Worm (Caenorhabditis elegans) whole organism, young adult: Measurements from ENCODE around the gene ZC487.1.

Source experiments
- C17E4.6 ChIP-seq: fragments of 200-800 bp; sonication (Bioruptor generic); IDR thresholded peaks from 2 replicates; pipeline ENCODE4 v1.3.6; 2022; ENCODE audit warnings: missing genetic modification reagents, missing genetic modification characterization, missing compliant biosample characterization
- F57C9.4 ChIP-seq: sonication (generic microtip); optimal IDR thresholded peaks from 2 replicates; lab custom pipeline; 2017; ENCODE audit warnings: mild to moderate bottlenecking, missing genetic modification characterization, missing compliant biosample characterization
- T07F8.4 ChIP-seq: sonication (generic microtip); optimal IDR thresholded peaks from 2 replicates; lab custom pipeline; 2016; ENCODE audit warnings: mild to moderate bottlenecking, missing genetic modification characterization, moderate library complexity, missing compliant biosample characterization
- Y56A3A.18 ChIP-seq: fragments of 200-800 bp; sonication (Bioruptor generic); IDR thresholded peaks from 2 replicates; pipeline ENCODE4 v1.3.6; 2022; ENCODE audit warnings: missing genetic modification reagents, missing genetic modification characterization, missing compliant biosample characterization
- Y79H2A.3 ChIP-seq: fragments of 200-800 bp; sonication (Bioruptor generic); conservative IDR thresholded peaks from 2 replicates; pipeline ENCODE4 v1.3.6; 2022; ENCODE audit warnings: missing genetic modification reagents, missing genetic modification characterization, missing compliant biosample characterization
- ama-1 ChIP-seq, 3 experiments: fragments of 150-350 bp in 1 of 3; sonication (generic microtip) in 2 of 3; optimal IDR thresholded peaks; 2 replicates each; lab custom pipeline; 2014 to 2018; ENCODE audit warnings: missing biosample characterization in 2 of 3, missing genetic modification characterization in 2 of 3, missing genetic modification reagents in 2 of 3
- ceh-100 ChIP-seq: fragments of 200-800 bp; sonication (Bioruptor generic); IDR thresholded peaks from 2 replicates; pipeline ENCODE4 v1.3.6; 2022; ENCODE audit warnings: missing genetic modification reagents, missing genetic modification characterization, missing compliant biosample characterization
- ceh-27 ChIP-seq: fragments of 200-800 bp; sonication (Bioruptor generic); optimal IDR thresholded peaks from 2 replicates; lab custom pipeline; 2018; ENCODE audit warnings: mild to moderate bottlenecking, missing genetic modification characterization, moderate library complexity, missing compliant biosample characterization
- efl-1 ChIP-seq: fragments of 150-350 bp; optimal IDR thresholded peaks from 2 replicates; lab custom pipeline; 2014; ENCODE audit warnings: missing biosample characterization, missing genetic modification reagents, missing genetic modification characterization
- let-526 ChIP-seq: fragments of 200-800 bp; sonication (Bioruptor generic); IDR thresholded peaks from 2 replicates; pipeline ENCODE4 v1.3.6; 2022; ENCODE audit warnings: missing genetic modification reagents, missing genetic modification characterization, missing compliant biosample characterization
- madf-6 ChIP-seq: fragments of 200-800 bp; sonication (Bioruptor generic); IDR thresholded peaks from 2 replicates; pipeline ENCODE4 v1.3.6; 2022; ENCODE audit warnings: missing genetic modification reagents, missing genetic modification characterization, missing compliant biosample characterization
- nfya-2 ChIP-seq: fragments of 200-800 bp; sonication (Bioruptor generic); IDR thresholded peaks from 2 replicates; pipeline ENCODE4 v1.3.6; 2022; ENCODE audit warnings: missing genetic modification reagents, missing genetic modification characterization, missing compliant biosample characterization
- nhr-120 ChIP-seq: fragments of 200-800 bp; sonication (Bioruptor generic); IDR thresholded peaks from 2 replicates; pipeline ENCODE4 v1.3.6; 2022; ENCODE audit warnings: missing genetic modification characterization, missing compliant biosample characterization
- rcor-1 ChIP-seq: fragments of 200-800 bp; sonication (Bioruptor generic); IDR thresholded peaks from 2 replicates; pipeline ENCODE4 v1.3.6; 2022; ENCODE audit warnings: missing genetic modification reagents, missing genetic modification characterization, missing compliant biosample characterization
- repo-1 ChIP-seq: sonication (generic microtip); optimal IDR thresholded peaks from 2 replicates; lab custom pipeline; 2017; ENCODE audit warnings: mild to moderate bottlenecking, missing genetic modification characterization, missing compliant biosample characterization
- rpc-1 ChIP-seq, 2 experiments: fragments of 150-350 bp in 1 of 2; sonication (generic microtip) in 1 of 2; optimal IDR thresholded peaks; 2 replicates each; lab custom pipeline; 2014 to 2018; ENCODE audit warnings: missing biosample characterization in 1 of 2, missing genetic modification characterization in 1 of 2, missing genetic modification reagents in 1 of 2, missing genotype in 1 of 2
- tlf-1 ChIP-seq: fragments of 200-800 bp; sonication (Bioruptor generic); optimal IDR thresholded peaks from 2 replicates; lab custom pipeline; 2018; ENCODE audit warnings: mild to moderate bottlenecking, missing genetic modification characterization, missing compliant biosample characterization

The ZC487.1 gene

ce11 chrV:6773735-6774134 is 46.4 kb downstream of the ZC487.1 start, which contains the start of gene ZC404.16:
ZC404.16 (minus strand) TSS chrV:6773835.
- TF ChIP-seq T07F8.4 (no peak), madf-6 (GFP tag; lab: Robert Waterston, UW) (peak; percentile 64), ceh-100 (GFP tag; lab: Robert Waterston, UW) (no peak), efl-1 (peak; percentile 39), nhr-120 (GFP tag; lab: Robert Waterston, UW) (no peak), C17E4.6 (no peak)

- TF ChIP-seq tlf-1 (no peak), let-526 (no peak)
Observed at ce11 chrV:6775708-6776107, 48.4 kb downstream of the ZC487.1 start, which contains the start of gene srh-28. srh-28 (minus strand) TSS chrV:6775808.

ce11 chrV:6778457-6778856 is 51.1 kb downstream of the ZC487.1 start:
- TF ChIP-seq repo-1 = no peak
- TF ChIP-seq ceh-27 (GFP tag; lab: Kevin White, UChicago) = no peak
- no peak for TF ChIP-seq Y79H2A.3
- no peak for TF ChIP-seq rcor-1 (GFP tag; lab: Robert Waterston, UW)
- no peak for TF ChIP-seq nfya-2 (GFP tag; lab: Robert Waterston, UW)
- TF ChIP-seq rpc-1 (optimal IDR thresholded peaks at IDR 0.05; lab: Kevin White, UChicago) = no peak
- TF ChIP-seq rpc-1 (tag; optimal IDR thresholded peaks at IDR 0.05; lab: Kevin White, UChicago) = no peak
- TF ChIP-seq Y56A3A.18 (GFP tag; lab: Robert Waterston, UW) = no peak
- no peak for TF ChIP-seq F57C9.4 (tag; lab: Kevin White, UChicago)
- TF ChIP-seq ama-1 (optimal IDR thresholded peaks at IDR 0.05; lab: Kevin White, UChicago) = no peak
- TF ChIP-seq ama-1 (GFP tag; optimal IDR thresholded peaks at IDR 0.05; lab: Kevin White, UChicago) = no peak
